1 worm cellular context compared by ENCODE assay signal in genomic region chrIV:6227974-6228373, ce11.
TF ChIP-seq lines count a peak whose summit lies in the region.

Gene C49A9.1, plus strand, starts transcription at chrIV:6228190.

TF ChIP-seq in whole organism, L4 larva, 104 proteins besides CTCF, POLR2A, EP300 and RAD21 (continued from another document):
- no peak for TF ChIP-seq F26F4.8 (GFP tag; conservative IDR thresholded peaks at IDR 0.05; lab: Robert Waterston, UW)
